Worm (Caenorhabditis elegans): ENCODE results near the gene smf-2.

The smf-2 gene

DNA sequence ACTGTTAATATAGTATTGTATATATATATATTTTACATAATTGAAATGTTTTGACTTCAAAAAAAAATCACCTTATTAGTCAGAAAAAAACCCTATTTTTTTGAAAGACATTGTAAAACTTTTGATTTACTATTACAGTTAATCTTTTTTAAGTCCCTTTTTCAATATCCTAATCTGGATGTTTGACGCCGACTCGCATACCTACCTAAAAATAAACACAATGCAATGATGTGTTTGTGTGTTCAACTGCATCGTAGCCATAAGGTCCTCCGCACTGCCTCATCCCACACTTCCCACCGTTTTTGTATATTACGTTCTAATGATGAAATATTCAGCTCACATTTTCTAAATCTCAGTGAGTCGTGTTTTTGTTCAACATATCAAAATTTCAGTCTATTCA, 25.2 kb downstream of the smf-2 start, which contains the start of gene F38B6.3:
F38B6.3 (plus strand) TSS at position 301 of the 400 bp plus-strand sequence.
- no peak for TF ChIP-seq ztf-4 (tag; optimal IDR thresholded peaks at IDR 0.05)
- TF ChIP-seq ceh-82 (tag; optimal IDR thresholded peaks at IDR 0.05) = no peak
- TF ChIP-seq lsy-12 (tag; optimal IDR thresholded peaks at IDR 0.05) = no peak
- no peak for TF ChIP-seq eor-1 (tag; optimal IDR thresholded peaks at IDR 0.05)
- TF ChIP-seq nhr-76 (tag; optimal IDR thresholded peaks at IDR 0.05) = no peak
- no peak for TF ChIP-seq ceh-9 (tag; optimal IDR thresholded peaks at IDR 0.05)
- no peak for TF ChIP-seq hmg-11 (tag; optimal IDR thresholded peaks at IDR 0.05)
- TF ChIP-seq jun-1 (tag; optimal IDR thresholded peaks at IDR 0.05) = no peak

- TF ChIP-seq lin-15B (tag; optimal IDR thresholded peaks at IDR 0.05) = no peak
- no peak for TF ChIP-seq R02D3.7 (tag; optimal IDR thresholded peaks at IDR 0.05)
- TF ChIP-seq elt-2 (tag; optimal IDR thresholded peaks at IDR 0.05) = no peak
- TF ChIP-seq nhr-67 (tag; optimal IDR thresholded peaks at IDR 0.05) = no peak
- no peak for TF ChIP-seq unc-62 (GFP tag; optimal IDR thresholded peaks at IDR 0.05)
- TF ChIP-seq nhr-23 (tag; optimal IDR thresholded peaks at IDR 0.05) = no peak
- no peak for TF ChIP-seq fkh-2 (tag; optimal IDR thresholded peaks at IDR 0.05)
- TF ChIP-seq ZK546.5 (tag; optimal IDR thresholded peaks at IDR 0.05) = no peak
- no peak for TF ChIP-seq snpc-4 (tag; optimal IDR thresholded peaks at IDR 0.05)
- TF ChIP-seq nhr-12 (tag; optimal IDR thresholded peaks at IDR 0.05) = no peak
- TF ChIP-seq nfya-1 (tag; optimal IDR thresholded peaks at IDR 0.05; ENCODE audit: insufficient read depth) = no peak
- no peak for TF ChIP-seq nhr-76 (tag; optimal IDR thresholded peaks at IDR 0.05)
- TF ChIP-seq ceh-82 (tag; optimal IDR thresholded peaks at IDR 0.05) = no peak
- TF ChIP-seq nhr-28 (tag; optimal IDR thresholded peaks at IDR 0.05) = no peak
- TF ChIP-seq elt-1 (tag; optimal IDR thresholded peaks at IDR 0.05) = no peak
- no peak for TF ChIP-seq eor-1 (tag; optimal IDR thresholded peaks at IDR 0.05)
- no peak for TF ChIP-seq ama-1 (optimal IDR thresholded peaks at IDR 0.05)
- TF ChIP-seq ztf-4 (tag; optimal IDR thresholded peaks at IDR 0.05) = no peak
- TF ChIP-seq lin-39 (tag; optimal IDR thresholded peaks at IDR 0.05) = no peak
- no peak for TF ChIP-seq jun-1 (tag; optimal IDR thresholded peaks at IDR 0.05)
These were observed 25.6 kb downstream of the smf-2 start for ce11 chrX:6692896-6693295.

DNA sequence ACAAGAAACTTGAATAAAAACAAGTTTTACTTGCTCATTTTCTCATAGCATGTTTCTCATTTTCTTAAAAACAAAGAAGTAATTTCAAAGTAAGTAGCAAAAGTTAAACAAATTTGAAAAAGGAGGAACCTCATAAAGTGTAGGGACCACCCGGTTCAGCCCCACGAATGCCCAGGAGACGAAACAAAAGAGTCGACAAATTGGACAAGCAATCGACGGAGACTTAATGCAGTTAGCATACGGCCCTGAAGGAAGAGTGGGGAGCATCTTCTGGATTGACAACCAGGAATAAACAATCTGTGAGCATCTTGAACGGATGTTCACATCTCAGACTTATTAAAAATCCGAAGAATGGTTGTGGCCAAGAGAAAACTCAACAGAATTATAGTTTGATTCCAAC, 26.8 kb downstream of the smf-2 start:
- TF ChIP-seq ztf-11 (tag; optimal IDR thresholded peaks at IDR 0.05) (no peak), ceh-9 (tag; optimal IDR thresholded peaks at IDR 0.05) (no peak), nfya-1 (tag; optimal IDR thresholded peaks at IDR 0.05; ENCODE audit: insufficient read depth) (no peak), R02D3.7 (tag; optimal IDR thresholded peaks at IDR 0.05) (no peak), snpc-4 (tag; optimal IDR thresholded peaks at IDR 0.05) (no peak)

DNA sequence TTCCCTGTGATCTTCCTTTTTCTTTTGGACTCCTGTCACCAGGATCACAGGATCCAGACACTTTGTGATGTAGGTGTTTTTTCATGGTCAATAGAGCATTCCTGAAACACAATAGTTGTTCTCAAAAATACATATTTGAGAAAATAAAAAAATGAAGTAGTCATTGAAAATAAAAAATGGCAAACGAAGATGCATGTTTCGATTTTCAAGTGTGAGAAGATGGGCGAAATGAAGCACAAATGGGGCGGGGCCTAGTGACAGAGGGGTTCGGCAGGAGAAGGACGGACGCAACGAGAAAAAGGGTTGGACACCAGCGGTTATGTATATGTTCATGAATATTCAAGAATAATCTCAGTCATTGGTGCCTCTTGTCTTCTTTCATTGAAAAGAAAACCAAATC, 28.5 kb downstream of the smf-2 start, which contains the start of gene F38B6.6:
F38B6.6 (minus strand) TSS at position 101 of the 400 bp plus-strand sequence.
- no peak for TF ChIP-seq egl-27 (tag; optimal IDR thresholded peaks at IDR 0.05)
- TF ChIP-seq fos-1 (tag; optimal IDR thresholded peaks at IDR 0.05) = no peak

- TF ChIP-seq lin-39 (tag; optimal IDR thresholded peaks at IDR 0.05) (peak; percentile 20), unc-62 (GFP tag; optimal IDR thresholded peaks at IDR 0.05) (peak; percentile 32), hmg-11 (tag; optimal IDR thresholded peaks at IDR 0.05) (no peak), elt-1 (tag; optimal IDR thresholded peaks at IDR 0.05) (peak; percentile 94), mdl-1 (tag; optimal IDR thresholded peaks at IDR 0.05) (no peak), R02D3.7 (tag; optimal IDR thresholded peaks at IDR 0.05) (no peak)
These were observed 29.4 kb downstream of the smf-2 start for ce11 chrX:6688953-6689562.

ce11 chrX:6687756-6688155, 30.7 kb downstream of the smf-2 start:
- no peak for TF ChIP-seq elt-3 (tag; optimal IDR thresholded peaks at IDR 0.05)
- TF ChIP-seq jun-1 (tag; optimal IDR thresholded peaks at IDR 0.05) = no peak
- no peak for TF ChIP-seq unc-39 (tag; optimal IDR thresholded peaks at IDR 0.05)
- no peak for TF ChIP-seq ztf-4 (tag; optimal IDR thresholded peaks at IDR 0.05)
- TF ChIP-seq ama-1 (optimal IDR thresholded peaks at IDR 0.05) = no peak
- no peak for TF ChIP-seq fos-1 (tag; optimal IDR thresholded peaks at IDR 0.05)
- no peak for TF ChIP-seq daf-12 (tag; optimal IDR thresholded peaks at IDR 0.05)
- TF ChIP-seq zag-1 (tag; optimal IDR thresholded peaks at IDR 0.05) = no peak
